Worm (Caenorhabditis elegans): ENCODE results near the gene srg-4.

- TF ChIP-seq ceh-82 (tag; optimal IDR thresholded peaks at IDR 0.05) = no peak
- no peak for TF ChIP-seq skn-1 (tag; optimal IDR thresholded peaks at IDR 0.05)
- no peak for TF ChIP-seq nhr-237 (tag; optimal IDR thresholded peaks at IDR 0.05)
- no peak for TF ChIP-seq T26A8.4 (GFP tag; IDR thresholded peaks at IDR 0.05)
- TF ChIP-seq jun-1 (tag; optimal IDR thresholded peaks at IDR 0.05) = peak; percentile 12
- TF ChIP-seq mdt-29 (GFP tag; IDR thresholded peaks at IDR 0.05) = no peak
- TF ChIP-seq lim-7 (GFP tag; IDR thresholded peaks at IDR 0.05) = no peak
- peak in 1 of 2 experiments; percentile 80 for TF ChIP-seq unc-62 (GFP tag; optimal IDR thresholded peaks at IDR 0.05 in 1 of 2)
- TF ChIP-seq unc-62 (tag; optimal IDR thresholded peaks at IDR 0.05) = no peak
- peak; percentile 28 for TF ChIP-seq nhr-77 (tag; optimal IDR thresholded peaks at IDR 0.05)
- TF ChIP-seq lin-39 (tag; optimal IDR thresholded peaks at IDR 0.05) = no peak
- no peak for TF ChIP-seq ctbp-1 (GFP tag; IDR thresholded peaks at IDR 0.05)
- peak; percentile 81 for TF ChIP-seq mep-1 (tag; optimal IDR thresholded peaks at IDR 0.05)
- peak; percentile 88 for TF ChIP-seq mxl-3 (GFP tag; optimal IDR thresholded peaks at IDR 0.05)
- peak; percentile 18; the same call in 1 of the 2 replicates for TF ChIP-seq set-16 (GFP tag; IDR thresholded peaks at IDR 0.05)
Observed at ce11 chrIII:6303114-6303647, 41.3 kb upstream of the srg-4 start, which contains the start of gene F47D12.9.

Measured in whole organism, L4 larva.